Fruit fly (Drosophila melanogaster) whole organism, embryonic: ENCODE data around the gene CG5087.

Source experiments
- CG10431 ChIP-seq: fragments of 200-800 bp; sonication (Bioruptor generic); optimal IDR thresholded peaks from 3 replicates; lab custom pipeline; 2018; ENCODE audit warnings: missing biosample characterization, mild to moderate bottlenecking, missing genetic modification characterization
- CG18599 ChIP-seq: fragments of 200-800 bp; sonication (Bioruptor generic); optimal IDR thresholded peaks from 3 replicates; lab custom pipeline; 2017; ENCODE audit warnings: missing biosample characterization, missing genetic modification characterization, mild to moderate bottlenecking, moderate library complexity, missing genetic modification reagents
- Nf-YA ChIP-seq: fragments of 200-800 bp; sonication (Bioruptor generic); IDR thresholded peaks from 2 replicates; pipeline ENCODE4 v1.3.6; 2022; ENCODE audit warnings: missing biosample characterization, missing genetic modification characterization
- caup ChIP-seq: fragments of 200-800 bp; sonication (Bioruptor generic); optimal IDR thresholded peaks from 3 replicates; lab custom pipeline; 2017; ENCODE audit warnings: missing biosample characterization, mild to moderate bottlenecking, missing genetic modification characterization, moderate library complexity; ENCODE audit not compliant: severe bottlenecking
- esg ChIP-seq: fragments of 200-800 bp; sonication (Bioruptor generic); conservative IDR thresholded peaks from 2 replicates; pipeline ENCODE4 v1.3.6; 2022; ENCODE audit warnings: missing biosample characterization, missing genetic modification characterization
- nerfin-1 ChIP-seq: fragments of 200-800 bp; sonication (Bioruptor generic); optimal IDR thresholded peaks from 3 replicates; lab custom pipeline; 2019; ENCODE audit warnings: missing biosample characterization, mild to moderate bottlenecking, missing genetic modification characterization, moderate library complexity
- psq ChIP-seq: fragments of 200-800 bp; sonication (Bioruptor generic); optimal IDR thresholded peaks from 2 replicates; lab custom pipeline; 2017; ENCODE audit warnings: missing biosample characterization, missing genetic modification characterization

DNA sequence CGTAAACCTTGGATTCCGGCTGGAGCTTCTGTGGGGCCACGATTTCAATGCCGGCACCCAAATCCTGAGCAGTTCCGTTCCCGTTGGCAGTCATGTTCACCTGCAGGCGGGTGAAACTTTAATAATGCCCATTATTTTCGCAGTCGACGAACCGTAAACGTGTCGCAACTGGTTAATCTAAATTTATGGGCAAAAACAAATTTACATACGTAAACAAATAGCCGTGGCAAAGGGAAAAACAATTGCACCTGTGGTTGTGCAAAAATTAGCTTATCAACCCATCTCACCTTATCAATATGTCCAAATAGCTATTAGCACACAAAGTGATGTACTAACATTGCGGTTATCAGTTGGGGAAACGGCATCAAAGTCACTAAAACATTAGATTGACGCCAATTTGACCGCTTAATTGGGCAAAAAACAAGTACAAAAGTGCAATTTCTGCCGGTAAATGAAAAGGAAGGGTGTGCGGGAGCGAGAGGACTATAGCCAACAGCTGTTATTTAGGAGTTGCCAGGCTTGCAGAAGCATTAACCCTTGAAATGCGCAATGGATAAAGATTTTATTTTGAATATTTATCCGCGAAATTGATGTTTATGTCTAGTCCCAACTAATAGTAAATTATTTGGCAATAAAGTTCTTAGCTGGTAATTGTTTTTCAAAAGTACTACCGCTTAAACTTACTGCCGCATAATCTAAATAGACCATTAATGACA lies 12.7 kb upstream of the CG5087 start:
- TF ChIP-seq CG18599 (GFP tag; lab: Kevin White, UChicago) (no peak), psq (GFP tag; lab: Kevin White, UChicago) (no peak), esg (GFP tag; lab: Robert Waterston, UW) (no peak), caup (GFP tag; lab: Kevin White, UChicago) (no peak), Nf-YA (GFP tag; lab: Robert Waterston, UW) (no peak), nerfin-1 (tag; lab: Kevin White, UChicago) (no peak), CG10431 (no peak)
